Fruit fly (Drosophila melanogaster): ENCODE measurements around the gene CG42759.

DNA sequence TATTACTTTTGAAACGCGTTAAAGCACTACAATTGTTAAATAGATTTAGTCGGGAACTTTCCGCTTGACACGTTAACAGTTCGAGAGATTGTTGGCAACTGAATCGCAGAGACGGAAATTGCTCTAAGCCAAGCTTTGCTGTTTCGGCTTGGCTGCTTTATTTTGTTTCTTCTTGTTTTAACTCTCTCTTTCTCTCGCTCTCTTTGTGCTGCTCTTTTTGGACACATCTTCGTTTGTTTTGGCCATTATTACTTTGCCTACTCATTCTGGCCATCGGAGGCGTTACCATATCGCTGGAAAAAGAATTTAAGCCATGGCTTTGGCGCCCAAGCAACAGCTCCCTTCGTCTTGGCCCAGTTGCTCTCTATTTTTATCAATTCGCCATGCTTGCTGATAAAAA is 46.6 kb downstream of the CG42759 start, which contains the start of gene CG12814:
- TF ChIP-seq CG14711 (tag; optimal IDR thresholded peaks at IDR 0.05) (no peak), CG1620 (GFP tag; optimal IDR thresholded peaks at IDR 0.05) (no peak), cnc (optimal IDR thresholded peaks at IDR 0.05) (no peak), kay (GFP tag; ENCODE audit: borderline replicate concordance) (no peak), CG33017 (tag; optimal IDR thresholded peaks at IDR 0.05) (no peak), Hr96 (GFP tag; optimal IDR thresholded peaks at IDR 0.05) (no peak), bab1 (GFP tag; optimal IDR thresholded peaks at IDR 0.05) (peak; percentile 21), CG12768 (GFP tag; optimal IDR thresholded peaks at IDR 0.05) (no peak), toe (GFP tag; optimal IDR thresholded peaks at IDR 0.05) (no peak), tj (GFP tag; optimal IDR thresholded peaks at IDR 0.05) (no peak), Mnt (GFP tag; optimal IDR thresholded peaks at IDR 0.05) (no peak), CG5204 (GFP tag; optimal IDR thresholded peaks at IDR 0.05) (no peak), CG7045 (GFP tag; optimal IDR thresholded peaks at IDR 0.05) (no peak), Clk (GFP tag; optimal IDR thresholded peaks at IDR 0.05) (no peak)
